Worm (Caenorhabditis elegans): ENCODE measurements around the gene twk-13.
A peak's percentile ranks its signal among the peaks of the same experiment; 100 is the strongest.

Gene twk-13

DNA sequence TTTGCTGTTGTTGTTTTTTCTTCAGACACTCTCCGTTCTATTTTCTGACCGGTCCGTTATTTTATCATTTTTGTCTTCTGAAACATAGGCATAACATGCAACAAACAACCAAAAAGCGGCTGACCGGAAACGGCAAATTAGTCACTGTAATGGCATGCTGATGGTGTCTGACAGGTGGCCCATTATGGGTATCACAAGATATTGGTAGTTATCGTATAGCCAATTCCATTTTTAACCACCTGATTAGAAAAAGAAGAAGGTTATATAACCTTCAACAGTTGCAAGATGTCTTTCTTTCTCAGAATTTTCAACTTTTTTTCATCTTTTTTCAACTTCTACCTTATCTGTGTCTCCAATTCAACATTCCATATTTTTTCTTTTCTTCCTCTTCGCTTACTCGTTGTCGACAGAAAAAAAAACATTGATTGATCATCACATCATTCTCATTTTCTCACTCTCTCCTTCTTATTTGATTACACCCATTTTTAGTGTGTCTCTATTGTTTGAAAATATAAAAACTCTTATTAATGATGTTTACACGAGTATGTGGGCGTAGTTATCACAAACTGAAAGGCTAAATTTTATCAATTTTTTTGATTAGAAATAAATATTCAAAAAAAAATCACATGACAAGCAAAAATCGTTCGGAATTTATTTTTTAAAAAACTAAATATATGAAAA, 36.9 kb downstream of the twk-13 start (continued):
- no peak for TF ChIP-seq unc-98 (GFP tag; IDR thresholded peaks at IDR 0.05)
- no peak for TF ChIP-seq lin-39 (tag; optimal IDR thresholded peaks at IDR 0.05)
- no peak for TF ChIP-seq skn-1 (tag; optimal IDR thresholded peaks at IDR 0.05)
- TF ChIP-seq Y116A8C.19 (tag; optimal IDR thresholded peaks at IDR 0.05; ENCODE audit: borderline replicate concordance), result no peak
- peak; percentile 24 for TF ChIP-seq blmp-1 (tag; optimal IDR thresholded peaks at IDR 0.05)
- TF ChIP-seq rnt-1 (tag; optimal IDR thresholded peaks at IDR 0.05), result no peak
- TF ChIP-seq nhr-84 (tag; optimal IDR thresholded peaks at IDR 0.05), result no peak
- peak in 1 of 2 experiments; percentile 36 for TF ChIP-seq mdl-1 (tag; optimal IDR thresholded peaks at IDR 0.05)
- peak; percentile 92 for TF ChIP-seq vab-15 (tag; optimal IDR thresholded peaks at IDR 0.05)
- TF ChIP-seq pax-3 (tag; optimal IDR thresholded peaks at IDR 0.05), result peak; percentile 11
- no peak for TF ChIP-seq hpl-2 (GFP tag; optimal IDR thresholded peaks at IDR 0.05)
- peak in 1 of 2 experiments; percentile 60 for TF ChIP-seq lin-35 (GFP tag; optimal IDR thresholded peaks at IDR 0.05)
- no peak for TF ChIP-seq nhr-76 (tag; optimal IDR thresholded peaks at IDR 0.05)
- no peak for TF ChIP-seq ceh-82 (tag; optimal IDR thresholded peaks at IDR 0.05)

DNA sequence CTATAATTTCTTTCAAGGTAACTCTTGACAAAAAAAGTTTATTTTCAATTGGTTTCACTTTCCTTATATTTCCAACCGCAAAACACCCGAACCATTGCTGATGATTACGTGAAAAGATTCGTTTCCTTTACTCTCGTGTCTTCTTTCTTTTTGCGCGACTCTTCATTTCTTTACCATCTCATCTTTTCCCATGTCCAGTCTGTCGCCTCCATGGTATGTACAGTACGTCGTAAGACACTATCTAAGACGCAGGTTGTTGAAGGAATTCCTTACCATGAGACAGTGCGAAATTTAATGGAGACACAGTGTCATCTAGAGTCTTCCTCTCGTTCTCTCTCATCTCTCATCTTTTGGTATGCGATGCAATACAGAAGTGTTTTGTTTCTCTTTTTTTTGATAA, 37.6 kb downstream of the twk-13 start:
- peak; percentile 50 for TF ChIP-seq unc-130 (tag; optimal IDR thresholded peaks at IDR 0.05)
- no peak for TF ChIP-seq unc-98 (GFP tag; IDR thresholded peaks at IDR 0.05)
- no peak for TF ChIP-seq nhr-84 (tag; optimal IDR thresholded peaks at IDR 0.05)
- TF ChIP-seq lin-15B (tag; optimal IDR thresholded peaks at IDR 0.05), result no peak
- TF ChIP-seq ztf-4 (tag; optimal IDR thresholded peaks at IDR 0.05), result no peak
- no peak for TF ChIP-seq unc-86 (tag; optimal IDR thresholded peaks at IDR 0.05)
- TF ChIP-seq ceh-63 (GFP tag; optimal IDR thresholded peaks at IDR 0.05), result no peak
- no peak for TF ChIP-seq fkh-8 (tag; optimal IDR thresholded peaks at IDR 0.05)
- TF ChIP-seq hlh-4 (tag; optimal IDR thresholded peaks at IDR 0.05), result no peak
- TF ChIP-seq nhr-77 (tag; optimal IDR thresholded peaks at IDR 0.05), result peak; percentile 64
- TF ChIP-seq ama-1 (optimal IDR thresholded peaks at IDR 0.05), result peak; percentile 35
- no peak for TF ChIP-seq C04F5.9 (tag; optimal IDR thresholded peaks at IDR 0.05)
- peak; percentile 84 for TF ChIP-seq lin-14 (GFP tag; optimal IDR thresholded peaks at IDR 0.05)
- no peak for TF ChIP-seq pax-3 (tag; optimal IDR thresholded peaks at IDR 0.05)
- peak; percentile 77 for TF ChIP-seq jun-1 (tag; optimal IDR thresholded peaks at IDR 0.05)
- peak; percentile 77 for TF ChIP-seq nhr-90 (tag; optimal IDR thresholded peaks at IDR 0.05; ENCODE audit: poor library complexity)
- peak; percentile 60 for TF ChIP-seq skn-1 (tag; optimal IDR thresholded peaks at IDR 0.05)
- peak; percentile 81 for TF ChIP-seq nhr-71 (tag; optimal IDR thresholded peaks at IDR 0.05)
- TF ChIP-seq snu-23 (GFP tag; optimal IDR thresholded peaks at IDR 0.05), result peak; percentile 76
- peak in 3 of 6 experiments; percentile 83 to 92 (median 89) for TF ChIP-seq elt-3 (tag; optimal IDR thresholded peaks at IDR 0.05)
- peak; percentile 73 for TF ChIP-seq mep-1 (tag; optimal IDR thresholded peaks at IDR 0.05)
- TF ChIP-seq mef-2 (tag; optimal IDR thresholded peaks at IDR 0.05), result no peak
- TF ChIP-seq egl-13 (tag; optimal IDR thresholded peaks at IDR 0.05), result no peak
- no peak for TF ChIP-seq ets-5 (GFP tag; IDR thresholded peaks at IDR 0.05)
- TF ChIP-seq ceh-88 (GFP tag; IDR thresholded peaks at IDR 0.05), result no peak
- TF ChIP-seq unc-30 (tag; optimal IDR thresholded peaks at IDR 0.05), result no peak
- TF ChIP-seq hpl-2 (GFP tag; optimal IDR thresholded peaks at IDR 0.05), result no peak
- TF ChIP-seq elt-2 (tag; optimal IDR thresholded peaks at IDR 0.05), result peak; percentile 43
- TF ChIP-seq nhr-85 (tag), result peak; percentile 96
- TF ChIP-seq snpc-4 (tag; optimal IDR thresholded peaks at IDR 0.05), result no peak
- TF ChIP-seq ces-1 (GFP tag; optimal IDR thresholded peaks at IDR 0.05), result no peak
- TF ChIP-seq egl-27 (tag; optimal IDR thresholded peaks at IDR 0.05), result peak; percentile 47 to 54
- no peak for TF ChIP-seq nhr-12 (tag; optimal IDR thresholded peaks at IDR 0.05)
- TF ChIP-seq ztf-11 (tag; optimal IDR thresholded peaks at IDR 0.05), result no peak
- peak; percentile 18 for TF ChIP-seq xbp-1 (tag; optimal IDR thresholded peaks at IDR 0.05)
- peak; percentile 81 for TF ChIP-seq nhr-20 (tag; optimal IDR thresholded peaks at IDR 0.05)
- peak; percentile 35 for TF ChIP-seq nhr-47 (tag; optimal IDR thresholded peaks at IDR 0.05)
- TF ChIP-seq irx-1 (tag; optimal IDR thresholded peaks at IDR 0.05), result peak; percentile 49
- TF ChIP-seq sox-4 (tag; optimal IDR thresholded peaks at IDR 0.05), result no peak
- no peak for TF ChIP-seq sptf-1 (tag; optimal IDR thresholded peaks at IDR 0.05)
- TF ChIP-seq C16A3.4 (tag; optimal IDR thresholded peaks at IDR 0.05), result peak; percentile 76
- peak; percentile 61; the same call in 1 of the 2 replicates for TF ChIP-seq grh-1 (GFP tag; IDR thresholded peaks at IDR 0.05)
